Fruit fly (Drosophila melanogaster) whole organism, embryonic: Measurements from ENCODE around the gene CG13842.
A peak's percentile ranks its signal among the peaks of the same experiment; 100 is the strongest.

Experiments
- Atf6 ChIP-seq: fragments of 200-800 bp; sonication (Bioruptor generic); IDR thresholded peaks from 2 replicates; pipeline ENCODE4 v1.3.6; 2022; ENCODE audit warnings: missing biosample characterization, missing genetic modification characterization
- Blimp-1 ChIP-seq: fragments of 200-800 bp; sonication (Bioruptor generic); optimal IDR thresholded peaks from 3 replicates; lab custom pipeline; 2018; ENCODE audit warnings: missing biosample characterization, missing genetic modification characterization, mild to moderate bottlenecking, moderate library complexity, missing genetic modification reagents
- C15 ChIP-seq: fragments of 200-800 bp; sonication (Bioruptor generic); IDR thresholded peaks from 3 replicates; pipeline ENCODE4 v1.3.6; 2022; ENCODE audit warnings: missing biosample characterization, missing genetic modification characterization
- CG11560 ChIP-seq: fragments of 200-800 bp; sonication (Bioruptor generic); IDR thresholded peaks from 3 replicates; pipeline ENCODE4 v1.3.6; 2022; ENCODE audit warnings: missing biosample characterization, missing genetic modification characterization
- CG13296 ChIP-seq: fragments of 200-800 bp; sonication (Bioruptor generic); optimal IDR thresholded peaks from 3 replicates; lab custom pipeline; 2018; ENCODE audit warnings: missing biosample characterization, mild to moderate bottlenecking, missing genetic modification characterization
- CG14710 ChIP-seq: fragments of 200-800 bp; sonication (Bioruptor generic); optimal IDR thresholded peaks from 3 replicates; lab custom pipeline; 2019; ENCODE audit warnings: missing biosample characterization, mild to moderate bottlenecking, missing genetic modification characterization, moderate library complexity
- CG15696 ChIP-seq: fragments of 200-800 bp; sonication (Bioruptor generic); optimal IDR thresholded peaks from 2 replicates; lab custom pipeline; 2019; ENCODE audit warnings: missing biosample characterization, mild to moderate bottlenecking, missing genetic modification characterization, moderate library complexity
- CG16779 ChIP-seq: fragments of 200-800 bp; sonication (Bioruptor generic); IDR thresholded peaks from 2 replicates; pipeline ENCODE4 v1.3.6; 2022; ENCODE audit warnings: missing biosample characterization, missing genetic modification characterization
- CG16813 ChIP-seq: fragments of 200-800 bp; sonication (Bioruptor generic); IDR thresholded peaks from 3 replicates; pipeline ENCODE4 v1.3.6; 2022; ENCODE audit warnings: missing biosample characterization, missing genetic modification characterization; ENCODE audit not compliant: partially characterized antibody
- CG17328 ChIP-seq: fragments of 200-800 bp; sonication (Bioruptor generic); IDR thresholded peaks from 2 replicates; pipeline ENCODE4 v1.3.6; 2022; ENCODE audit warnings: missing biosample characterization, missing genetic modification characterization
- CG18764 ChIP-seq: fragments of 200-800 bp; sonication (Bioruptor generic); optimal IDR thresholded peaks from 3 replicates; lab custom pipeline; 2016; ENCODE audit warnings: missing biosample characterization, missing genetic modification characterization
- CG3281 ChIP-seq: fragments of 200-800 bp; sonication (Bioruptor generic); optimal IDR thresholded peaks from 3 replicates; lab custom pipeline; 2017; ENCODE audit warnings: missing biosample characterization, mild to moderate bottlenecking, missing genetic modification characterization
- CG6272 ChIP-seq: fragments of 200-800 bp; sonication (Bioruptor generic); IDR thresholded peaks from 2 replicates; pipeline ENCODE4 v1.3.6; 2022; ENCODE audit warnings: missing biosample characterization, missing genetic modification characterization
- CG7357 ChIP-seq: fragments of 200-800 bp; sonication (Bioruptor generic); IDR thresholded peaks from 3 replicates; pipeline ENCODE4 v1.3.6; 2022; ENCODE audit warnings: missing biosample characterization, missing genetic modification characterization
- CG7745 ChIP-seq: fragments of 200-800 bp; sonication (Bioruptor generic); optimal IDR thresholded peaks from 2 replicates; lab custom pipeline; 2018; ENCODE audit warnings: missing biosample characterization, mild to moderate bottlenecking, missing genetic modification characterization, moderate library complexity
- CG9437 ChIP-seq: fragments of 200-800 bp; sonication (Bioruptor generic); optimal IDR thresholded peaks from 2 replicates; lab custom pipeline; 2018; ENCODE audit warnings: missing biosample characterization, mild to moderate bottlenecking, missing genetic modification characterization
- Deaf1 ChIP-seq: fragments of 200-800 bp; optimal IDR thresholded peaks from 3 replicates; lab custom pipeline; 2019; ENCODE audit warnings: missing biosample characterization, mild to moderate bottlenecking, missing genetic modification characterization, moderate library complexity
- Dip3 ChIP-seq: fragments of 200-800 bp; sonication (Bioruptor generic); optimal IDR thresholded peaks from 3 replicates; lab custom pipeline; 2016; ENCODE audit warnings: missing biosample characterization, missing genetic modification characterization
- Drgx ChIP-seq: fragments of 200-800 bp; sonication (Bioruptor generic); IDR thresholded peaks from 2 replicates; pipeline ENCODE4 v1.3.6; 2022; ENCODE audit warnings: missing biosample characterization, missing genetic modification characterization
- Elba2 ChIP-seq: fragments of 200-800 bp; sonication (Bioruptor generic); optimal IDR thresholded peaks from 3 replicates; lab custom pipeline; 2016; ENCODE audit warnings: missing biosample characterization, missing genetic modification characterization
- Jarid2 ChIP-seq: fragments of 200-800 bp; sonication (Bioruptor generic); optimal IDR thresholded peaks from 3 replicates; lab custom pipeline; 2017; ENCODE audit warnings: mild to moderate bottlenecking, missing biosample characterization, missing genetic modification reagents, missing genetic modification characterization
- Kr ChIP-seq: fragments of 200-800 bp; sonication (Bioruptor generic); optimal IDR thresholded peaks from 2 replicates; lab custom pipeline; 2017; ENCODE audit warnings: missing biosample characterization, mild to moderate bottlenecking, missing genetic modification characterization
- Lhr ChIP-seq: fragments of 200-800 bp; sonication (Bioruptor generic); optimal IDR thresholded peaks from 3 replicates; lab custom pipeline; 2017; ENCODE audit warnings: mild to moderate bottlenecking, missing biosample characterization, missing genetic modification reagents, missing genetic modification characterization
- Med ChIP-seq: fragments of 200-800 bp; sonication (Bioruptor generic); peaks from one replicate; lab custom pipeline; 2016; ENCODE audit warnings: missing biosample characterization, missing genetic modification characterization, mild to moderate bottlenecking, inconsistent platforms, moderate library complexity
- NK7.1 ChIP-seq: fragments of 200-800 bp; sonication (Bioruptor generic); optimal IDR thresholded peaks from 3 replicates; lab custom pipeline; 2016; ENCODE audit warnings: missing biosample characterization, missing genetic modification characterization
- Rfx ChIP-seq: fragments of 200-800 bp; sonication (Bioruptor generic); IDR thresholded peaks from 2 replicates; pipeline ENCODE4 v1.3.6; 2022; ENCODE audit warnings: missing biosample characterization, missing genetic modification characterization
- Taf1 ChIP-seq: fragments of 200-800 bp; sonication (Bioruptor generic); IDR thresholded peaks from 2 replicates; pipeline ENCODE4 v1.3.6; 2022; ENCODE audit warnings: missing biosample characterization, missing genetic modification characterization
- Trl ChIP-seq, 3 experiments: fragments of >200 bp in 2 of 3; fragments of 200-800 bp in 1 of 3; sonication (Bioruptor generic) in 1 of 3; optimal IDR thresholded peaks; 2 replicates in 1 of 3; 3 replicates in 2 of 3; lab custom pipeline; 2016 to 2017; ENCODE audit warnings: missing biosample characterization in 1 of 3, missing genetic modification characterization in 1 of 3
- al ChIP-seq: fragments of 200-800 bp; sonication (Bioruptor generic); IDR thresholded peaks from 2 replicates; pipeline ENCODE4 v1.3.6; 2022; ENCODE audit warnings: missing biosample characterization, missing genetic modification characterization
- aop ChIP-seq: fragments of 200-800 bp; sonication (Bioruptor generic); IDR thresholded peaks from 2 replicates; pipeline ENCODE4 v1.3.6; 2022; ENCODE audit warnings: missing biosample characterization, missing genetic modification characterization
- ara ChIP-seq: fragments of 200-800 bp; sonication (Bioruptor generic); IDR thresholded peaks from 2 replicates; pipeline ENCODE4 v1.3.6; 2022; ENCODE audit warnings: missing biosample characterization, missing genetic modification characterization
- br ChIP-seq: fragments of >200 bp; optimal IDR thresholded peaks from 2 replicates; lab custom pipeline; 2017
- chif ChIP-seq, 2 experiments: fragments of 200-800 bp; sonication (Bioruptor generic); optimal IDR thresholded peaks; 3 replicates each; lab custom pipeline; 2016; ENCODE audit warnings: missing biosample characterization in 2 of 2, missing genetic modification characterization in 2 of 2
- chinmo ChIP-seq: fragments of 200-800 bp; sonication (Bioruptor generic); IDR thresholded peaks from 4 replicates; pipeline ENCODE4 v1.3.6; 2022; ENCODE audit warnings: missing biosample characterization, missing genetic modification characterization; ENCODE audit not compliant: partially characterized antibody
- chm ChIP-seq: fragments of 200-800 bp; sonication (Bioruptor generic); IDR thresholded peaks from 2 replicates; pipeline ENCODE4 v1.3.6; 2022; ENCODE audit warnings: missing biosample characterization, missing genetic modification characterization
- fd96Cb ChIP-seq: fragments of 200-800 bp; sonication (Bioruptor generic); optimal IDR thresholded peaks from 2 replicates; lab custom pipeline; 2018; ENCODE audit warnings: missing biosample characterization, mild to moderate bottlenecking, missing genetic modification characterization, moderate library complexity
- gcm2 ChIP-seq: fragments of 200-800 bp; sonication (Bioruptor generic); optimal IDR thresholded peaks from 2 replicates; lab custom pipeline; 2016; ENCODE audit warnings: missing biosample characterization, missing genetic modification characterization
- gem ChIP-seq: fragments of 200-800 bp; sonication (Bioruptor generic); optimal IDR thresholded peaks from 2 replicates; lab custom pipeline; 2019; ENCODE audit warnings: missing biosample characterization, mild to moderate bottlenecking, missing genetic modification characterization, moderate library complexity
- grau ChIP-seq: fragments of 200-800 bp; optimal IDR thresholded peaks from 3 replicates; lab custom pipeline; 2019; ENCODE audit warnings: missing biosample characterization, mild to moderate bottlenecking, missing genetic modification characterization, moderate library complexity
- gsb-n ChIP-seq: fragments of 200-800 bp; sonication (Bioruptor generic); optimal IDR thresholded peaks from 3 replicates; lab custom pipeline; 2018; ENCODE audit warnings: missing biosample characterization, mild to moderate bottlenecking, missing genetic modification characterization
- insv ChIP-seq, 2 experiments: fragments of 200-800 bp; sonication (Bioruptor generic); optimal IDR thresholded peaks; 3 replicates each; lab custom pipeline; 2016 to 2018; ENCODE audit warnings: missing biosample characterization in 2 of 2, missing genetic modification characterization in 2 of 2
- nmo ChIP-seq: fragments of 200-800 bp; sonication (Bioruptor generic); optimal IDR thresholded peaks from 2 replicates; lab custom pipeline; 2018; ENCODE audit warnings: missing biosample characterization, mild to moderate bottlenecking, missing genetic modification characterization, moderate library complexity
- odd ChIP-seq: fragments of 200-800 bp; sonication (Bioruptor generic); optimal IDR thresholded peaks from 2 replicates; lab custom pipeline; 2017; ENCODE audit warnings: missing biosample characterization, mild to moderate bottlenecking, missing genetic modification characterization
- pb ChIP-seq: fragments of 200-800 bp; sonication (Bioruptor generic); optimal IDR thresholded peaks from 3 replicates; lab custom pipeline; 2016; ENCODE audit warnings: missing biosample characterization, missing genetic modification characterization
- pho ChIP-seq: fragments of 200-800 bp; sonication (Bioruptor generic); optimal IDR thresholded peaks from 2 replicates; lab custom pipeline; 2016; ENCODE audit warnings: missing biosample characterization, missing genetic modification characterization
- sqz ChIP-seq: fragments of 200-800 bp; sonication (Bioruptor generic); optimal IDR thresholded peaks from 3 replicates; lab custom pipeline; 2018; ENCODE audit warnings: missing biosample characterization, mild to moderate bottlenecking, missing genetic modification characterization
- ssp ChIP-seq: fragments of 200-800 bp; sonication (Bioruptor generic); IDR thresholded peaks from 2 replicates; pipeline ENCODE4 v1.3.6; 2022; ENCODE audit warnings: missing biosample characterization, missing genetic modification characterization
- tio ChIP-seq: fragments of 200-800 bp; sonication (Bioruptor generic); optimal IDR thresholded peaks from 2 replicates; lab custom pipeline; 2017; ENCODE audit warnings: missing biosample characterization, missing genetic modification characterization, inconsistent platforms
- tup ChIP-seq: fragments of 200-800 bp; sonication (Bioruptor generic); optimal IDR thresholded peaks from 2 replicates; lab custom pipeline; 2016; ENCODE audit warnings: missing biosample characterization, mild to moderate bottlenecking, missing genetic modification characterization, moderate library complexity
- usp ChIP-seq: fragments of >200 bp; optimal IDR thresholded peaks from 2 replicates; lab custom pipeline; 2017; ENCODE audit warnings: missing biosample characterization, missing genetic modification characterization
- yki ChIP-seq: fragments of >200 bp; optimal IDR thresholded peaks from 3 replicates; lab custom pipeline; 2018
- z ChIP-seq: fragments of 200-800 bp; sonication (Bioruptor generic); IDR thresholded peaks from 3 replicates; pipeline ENCODE4 v1.3.6; 2022; ENCODE audit warnings: missing biosample characterization, missing genetic modification characterization

The CG13842 gene

DNA sequence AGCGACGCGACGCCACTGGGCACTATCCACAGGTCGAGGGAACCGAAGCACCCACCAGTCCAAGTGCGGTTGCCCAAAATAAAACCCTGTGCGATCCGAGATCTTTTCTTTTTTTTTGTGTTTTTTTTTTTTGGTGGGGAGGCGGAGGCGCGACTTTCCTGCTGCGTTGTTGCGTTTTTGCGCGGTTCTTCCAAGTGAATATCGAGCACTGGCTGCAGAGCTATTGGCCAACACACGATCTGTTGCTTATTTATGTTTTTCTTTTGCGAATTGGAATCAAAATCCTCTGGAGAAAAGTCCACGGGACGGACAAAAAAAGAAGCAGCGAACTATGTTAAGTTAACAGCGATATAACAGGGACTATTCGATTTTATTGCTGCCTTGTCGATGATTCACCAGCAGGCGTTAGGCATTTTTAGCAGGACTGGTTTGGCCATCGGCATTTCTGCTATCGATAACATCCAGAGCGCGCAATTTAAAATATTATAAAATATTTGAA lies 13.8 kb upstream of the CG13842 start, which contains the start of gene wge (continued):
- TF ChIP-seq Med (GFP tag; lab: Kevin White, UChicago) (peak; percentile 29), chm (GFP tag; lab: Robert Waterston, UW) (no peak), Dip3 (GFP tag; lab: Kevin White, UChicago) (no peak), Drgx (GFP tag; lab: Robert Waterston, UW) (peak; percentile 40; the same call in 1 of the 2 replicates), CG16779 (no peak), yki (no peak), gem (no peak), aop (no peak), CG15696 (tag; lab: Kevin White, UChicago) (no peak), insv (GFP tag; optimal IDR thresholded peaks at IDR 0.05; lab: Kevin White, UChicago) (no peak), grau (tag; lab: Kevin White, UChicago) (no peak), gcm2 (no peak), CG3281 (GFP tag; lab: Kevin White, UChicago) (no peak), sqz (GFP tag; lab: Kevin White, UChicago) (peak; percentile 89), Deaf1 (tag; lab: Kevin White, UChicago) (no peak), odd (GFP tag; lab: Kevin White, UChicago) (no peak), Trl (optimal IDR thresholded peaks at IDR 0.05; lab: Kevin White, UChicago) (no peak), Trl (GFP tag; optimal IDR thresholded peaks at IDR 0.05; lab: Kevin White, UChicago) (no peak), Rfx (GFP tag; lab: Robert Waterston, UW) (no peak), pb (GFP tag; lab: Kevin White, UChicago) (no peak), nmo (GFP tag; lab: Kevin White, UChicago) (peak; percentile 21), br (lab: Kevin White, UChicago) (no peak), chinmo (GFP tag; lab: Robert Waterston, UW) (peak; percentile 71; the same call in 1 of the 4 replicates), Kr (GFP tag; lab: Kevin White, UChicago) (no peak), CG6272 (GFP tag; lab: Robert Waterston, UW) (no peak), gsb-n (tag; lab: Kevin White, UChicago) (peak; percentile 9), C15 (GFP tag; lab: Robert Waterston, UW) (no peak), Jarid2 (no peak), CG9437 (GFP tag; lab: Kevin White, UChicago) (no peak), tup (GFP tag; lab: Kevin White, UChicago) (no peak), chif (GFP tag; optimal IDR thresholded peaks at IDR 0.05; lab: Kevin White, UChicago) (no peak), Lhr (no peak), pho (GFP tag; lab: Kevin White, UChicago) (no peak), CG7745 (tag; lab: Kevin White, UChicago) (no peak), CG16813 (GFP tag; lab: Robert Waterston, UW) (peak; percentile 66), CG18764 (GFP tag; lab: Kevin White, UChicago) (no peak), Atf6 (GFP tag; lab: Robert Waterston, UW) (no peak), fd96Cb (tag; lab: Kevin White, UChicago) (no peak), usp (GFP tag; lab: Kevin White, UChicago) (no peak), CG7357 (no peak), z (GFP tag; lab: Robert Waterston, UW) (no peak), CG11560 (tag; lab: Robert Waterston, UW) (peak; percentile 96), CG13296 (GFP tag; lab: Kevin White, UChicago) (no peak), CG14710 (tag; lab: Kevin White, UChicago) (peak; percentile 50), NK7.1 (GFP tag; lab: Kevin White, UChicago) (no peak), Taf1 (GFP tag; lab: Robert Waterston, UW) (no peak), ara (no peak), CG17328 (no peak), Elba2 (GFP tag; lab: Kevin White, UChicago) (no peak), al (GFP tag; lab: Robert Waterston, UW) (no peak), Blimp-1 (GFP tag; lab: Kevin White, UChicago) (no peak), ssp (GFP tag; lab: Robert Waterston, UW) (no peak), tio (GFP tag; lab: Kevin White, UChicago) (no peak)
